Worm (Caenorhabditis elegans): ENCODE measurements around the gene nrde-2.
A peak's percentile ranks its signal among the peaks of the same experiment; 100 is the strongest.

Gene nrde-2

ce11 chrII:10247154-10247553 is 284 bp downstream of the nrde-2 start (continued):
- TF ChIP-seq nhr-120 (GFP tag; IDR thresholded peaks at IDR 0.05), result no peak
- no peak for TF ChIP-seq Y79H2A.3 (GFP tag; conservative IDR thresholded peaks at IDR 0.05)
- no peak for TF ChIP-seq lir-1 (GFP tag; conservative IDR thresholded peaks at IDR 0.05)
- TF ChIP-seq lsl-1 (GFP tag; optimal IDR thresholded peaks at IDR 0.05), result no peak
- TF ChIP-seq mxl-1 (tag; optimal IDR thresholded peaks at IDR 0.05), result no peak
- TF ChIP-seq dpff-1 (tag; optimal IDR thresholded peaks at IDR 0.05), result no peak
- peak; percentile 30; the same call in 1 of the 2 replicates for TF ChIP-seq Y95B8A.8 (GFP tag; IDR thresholded peaks at IDR 0.05)
- TF ChIP-seq egrh-3 (GFP tag; IDR thresholded peaks at IDR 0.05), result no peak
- TF ChIP-seq ceh-40 (GFP tag; IDR thresholded peaks at IDR 0.05), result peak; percentile 41; the same call in 1 of the 2 replicates
- TF ChIP-seq aptf-3 (GFP tag; IDR thresholded peaks at IDR 0.05), result 0 out of 2 replicates have a peak, but pooled peaks have one; percentile 10
- no peak for TF ChIP-seq chd-7 (tag; optimal IDR thresholded peaks at IDR 0.05)
- TF ChIP-seq F49E8.2 (tag; optimal IDR thresholded peaks at IDR 0.05; ENCODE audit: insufficient read depth), result peak; percentile 52
- 0 out of 2 replicates have a peak, but pooled peaks have one; percentile 53 for TF ChIP-seq bed-1 (GFP tag; IDR thresholded peaks at IDR 0.05)
- TF ChIP-seq F52B5.7 (tag; optimal IDR thresholded peaks at IDR 0.05), result no peak
- TF ChIP-seq ZK185.1 (tag; optimal IDR thresholded peaks at IDR 0.05; ENCODE audit: poor library complexity, severe bottlenecking), result no peak

- TF ChIP-seq ztf-25 (GFP tag; IDR thresholded peaks at IDR 0.05) (no peak), tbp1 (GFP tag; optimal IDR thresholded peaks at IDR 0.05) (no peak), atf-7 (tag; optimal IDR thresholded peaks at IDR 0.05) (no peak), hlh-26 (GFP tag; conservative IDR thresholded peaks at IDR 0.05) (no peak)
These were observed 1.8 kb downstream of the nrde-2 start for ce11 chrII:10245612-10246011.

DNA sequence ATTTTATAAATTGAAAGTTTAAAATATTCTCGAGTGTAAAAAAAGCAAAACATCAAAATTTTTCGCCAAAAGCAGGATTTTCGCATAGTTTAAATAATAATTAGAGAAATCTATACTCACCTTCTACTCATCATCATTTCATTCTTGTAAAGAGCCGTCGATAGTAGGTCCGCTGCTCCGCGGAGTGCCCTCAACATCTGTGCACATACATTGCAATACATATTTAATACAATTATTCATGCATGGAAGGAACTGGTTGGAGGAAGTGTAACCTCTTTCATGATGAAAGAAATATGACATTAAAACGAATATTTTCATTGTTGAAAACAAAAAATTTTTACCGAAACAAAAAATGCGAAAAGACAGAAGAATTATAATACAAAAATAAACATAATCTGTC is 5.1 kb downstream of the nrde-2 start, which contains the start of gene mrps-14:
TSS of gene mrps-14 (minus strand) at position 197 of the 400 bp plus-strand sequence.
- TF ChIP-seq hmg-1.2 (GFP tag; IDR thresholded peaks at IDR 0.05) (no peak), egl-18 (GFP tag; IDR thresholded peaks at IDR 0.05) (no peak), nhr-120 (GFP tag; IDR thresholded peaks at IDR 0.05) (no peak), ztf-22 (GFP tag; optimal IDR thresholded peaks at IDR 0.05) (no peak), ekl-4 (GFP tag; IDR thresholded peaks at IDR 0.05) (no peak), ets-4 (GFP tag; optimal IDR thresholded peaks at IDR 0.05) (no peak), akir-1 (GFP tag; optimal IDR thresholded peaks at IDR 0.05) (no peak), snpc-4 (GFP tag; optimal IDR thresholded peaks at IDR 0.05) (no peak), snpc-4 (tag; optimal IDR thresholded peaks at IDR 0.05) (no peak), F22D6.2 (tag; optimal IDR thresholded peaks at IDR 0.05) (no peak), aptf-2 (GFP tag; conservative IDR thresholded peaks at IDR 0.05) (no peak), B0336.3 (GFP tag; IDR thresholded peaks at IDR 0.05) (no peak), ZK185.1 (tag; optimal IDR thresholded peaks at IDR 0.05; ENCODE audit: poor library complexity, severe bottlenecking) (no peak), lir-1 (GFP tag; conservative IDR thresholded peaks at IDR 0.05) (no peak), nfyb-1 (GFP tag; IDR thresholded peaks at IDR 0.05) (0 out of 2 replicates have a peak, but pooled peaks have one; percentile 21), mcd-1 (GFP tag; IDR thresholded peaks at IDR 0.05) (no peak), F49E8.2 (tag; optimal IDR thresholded peaks at IDR 0.05; ENCODE audit: insufficient read depth) (no peak), athp-1 (tag; optimal IDR thresholded peaks at IDR 0.05) (no peak), somi-1 (GFP tag; optimal IDR thresholded peaks at IDR 0.05) (no peak), tbp1 (GFP tag; optimal IDR thresholded peaks at IDR 0.05) (no peak), Y53F4B.3 (GFP tag; IDR thresholded peaks at IDR 0.05) (no peak), dox-1 (GFP tag; IDR thresholded peaks at IDR 0.05) (0 out of 2 replicates have a peak, but pooled peaks have one; percentile 12), dpff-1 (tag; optimal IDR thresholded peaks at IDR 0.05) (no peak), mxl-1 (tag; optimal IDR thresholded peaks at IDR 0.05) (no peak), nhr-27 (tag; optimal IDR thresholded peaks at IDR 0.05) (no peak), Y67H2A.10 (GFP tag; conservative IDR thresholded peaks at IDR 0.05) (no peak), D2030.7 (GFP tag; IDR thresholded peaks at IDR 0.05) (no peak), aptf-3 (GFP tag; IDR thresholded peaks at IDR 0.05) (no peak), nhr-179 (tag; optimal IDR thresholded peaks at IDR 0.05) (no peak), rcor-1 (GFP tag; IDR thresholded peaks at IDR 0.05) (no peak), him-1 (tag; optimal IDR thresholded peaks at IDR 0.05) (no peak), fkh-3 (tag; optimal IDR thresholded peaks at IDR 0.05) (no peak), nfya-2 (GFP tag; IDR thresholded peaks at IDR 0.05) (no peak), snpc-3.4 (tag; optimal IDR thresholded peaks at IDR 0.05) (peak; percentile 44)

Measured in whole organism, young adult.